Fruit fly (Drosophila melanogaster): ENCODE data around the gene CG18748.

DNA sequence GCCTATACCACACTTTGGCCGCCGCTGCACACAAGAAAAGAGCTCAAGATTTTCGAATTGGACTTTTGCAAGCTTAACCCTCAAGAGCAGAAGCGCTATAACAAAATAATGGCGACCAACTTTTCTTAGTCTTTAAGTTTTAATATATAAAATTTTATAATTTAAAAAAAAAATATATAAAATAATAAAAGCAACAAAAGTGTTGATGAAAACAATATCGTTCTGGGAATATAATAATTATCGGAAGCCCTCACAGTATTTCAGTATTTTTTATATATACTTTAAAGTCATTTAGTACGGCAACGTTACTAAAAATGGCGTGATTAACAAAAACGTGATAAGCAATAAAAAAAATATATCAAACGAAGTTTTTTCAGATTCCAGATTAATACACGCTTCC lies 28.2 kb downstream of the CG18748 start, which contains the start of gene Sp7:
- TF ChIP-seq Sox15 (GFP tag; optimal IDR thresholded peaks at IDR 0.05) (no peak), Eip78C (GFP tag) (no peak), lz (GFP tag; optimal IDR thresholded peaks at IDR 0.05) (no peak), CG10631 (GFP tag; optimal IDR thresholded peaks at IDR 0.05) (no peak), CG6808 (GFP tag; optimal IDR thresholded peaks at IDR 0.05) (no peak)

All from whole organism, prepupa.